Worm (Caenorhabditis elegans): Measurements from ENCODE around the gene rbm-25.

DNA sequence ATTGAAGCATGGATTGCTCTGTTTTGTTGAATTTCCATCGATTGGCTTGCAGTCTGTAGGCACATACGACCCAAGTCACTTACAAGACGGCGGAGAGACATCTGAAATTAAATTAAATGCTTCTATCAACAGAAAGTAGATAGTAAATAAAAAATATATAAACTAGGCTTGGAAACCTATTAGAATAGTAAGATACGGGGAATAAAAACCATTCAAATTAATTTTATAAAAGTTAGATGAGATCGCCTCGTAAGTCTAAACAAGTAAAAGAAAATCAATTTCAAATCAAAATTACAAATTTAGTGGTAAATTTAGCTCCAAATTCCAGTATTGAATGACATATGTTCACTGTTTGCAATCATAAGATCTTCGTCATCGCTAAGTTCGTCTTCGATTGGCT, 3.5 kb upstream of the rbm-25 start, which contains the start of gene mrps-11:
- no peak for TF ChIP-seq tbx-11 (GFP tag; IDR thresholded peaks at IDR 0.05)
- no peak for TF ChIP-seq ama-1 (optimal IDR thresholded peaks at IDR 0.05)
- no peak for TF ChIP-seq tra-4 (tag; optimal IDR thresholded peaks at IDR 0.05)
- TF ChIP-seq hmg-4 (GFP tag; optimal IDR thresholded peaks at IDR 0.05), result no peak
- TF ChIP-seq scrt-1 (GFP tag; IDR thresholded peaks at IDR 0.05), result no peak
- TF ChIP-seq pes-1 (GFP tag; IDR thresholded peaks at IDR 0.05), result no peak
- TF ChIP-seq tbx-37 (GFP tag; conservative IDR thresholded peaks at IDR 0.05), result no peak
- no peak for TF ChIP-seq B0310.2 (tag; optimal IDR thresholded peaks at IDR 0.05)
- TF ChIP-seq hnd-1 (tag; optimal IDR thresholded peaks at IDR 0.05), result no peak

Measured in whole organism, early embryonic.